Worm (Caenorhabditis elegans) whole organism, midembryonic: ENCODE results near the gene cct-3.

Source experiments
- T22C8.4 ChIP-seq: fragments of 200-800 bp; sonication (Bioruptor generic); IDR thresholded peaks from 2 replicates; pipeline ENCODE4 v1.3.6; 2022; ENCODE audit warnings: missing genetic modification characterization, missing compliant biosample characterization
- cog-1 ChIP-seq: sonication (generic microtip); optimal IDR thresholded peaks from 2 replicates; lab custom pipeline; 2016; ENCODE audit warnings: missing genetic modification characterization, missing compliant biosample characterization
- flt-1 ChIP-seq: fragments of 200-800 bp; sonication (Bioruptor generic); IDR thresholded peaks from 2 replicates; pipeline ENCODE4 v1.3.6; 2022; ENCODE audit warnings: missing genetic modification characterization, missing compliant biosample characterization
- klf-2 ChIP-seq: fragments of 200-800 bp; sonication (Bioruptor generic); conservative IDR thresholded peaks from 2 replicates; pipeline ENCODE4 v1.3.6; 2022; ENCODE audit warnings: missing genetic modification reagents, missing genetic modification characterization, missing compliant biosample characterization
- med-1 ChIP-seq: sonication (generic microtip); optimal IDR thresholded peaks from 2 replicates; lab custom pipeline; 2017; ENCODE audit warnings: missing genetic modification characterization, mild to moderate bottlenecking, missing compliant biosample characterization, antibody characterized with exemption, missing genetic modification reagents; ENCODE audit not compliant: insufficient read depth
- ref-1 ChIP-seq: fragments of 200-800 bp; sonication (Bioruptor generic); conservative IDR thresholded peaks from 2 replicates; pipeline ENCODE4 v1.3.6; 2022; ENCODE audit warnings: missing genetic modification reagents, missing genetic modification characterization, missing compliant biosample characterization
- tab-1 ChIP-seq: fragments of 200-800 bp; sonication (Bioruptor generic); IDR thresholded peaks from 2 replicates; pipeline ENCODE4 v1.3.6; 2022; ENCODE audit warnings: missing genetic modification characterization, missing compliant biosample characterization
- ztf-23 ChIP-seq: fragments of 200-800 bp; sonication (Bioruptor generic); IDR thresholded peaks from 2 replicates; pipeline ENCODE4 v1.3.6; 2022; ENCODE audit warnings: missing genetic modification reagents, missing genetic modification characterization, missing compliant biosample characterization
- ztf-29 ChIP-seq: fragments of 200-800 bp; sonication (Bioruptor generic); IDR thresholded peaks from 2 replicates; pipeline ENCODE4 v1.3.6; 2022; ENCODE audit warnings: missing genetic modification reagents, missing genetic modification characterization, missing compliant biosample characterization

The cct-3 gene

DNA sequence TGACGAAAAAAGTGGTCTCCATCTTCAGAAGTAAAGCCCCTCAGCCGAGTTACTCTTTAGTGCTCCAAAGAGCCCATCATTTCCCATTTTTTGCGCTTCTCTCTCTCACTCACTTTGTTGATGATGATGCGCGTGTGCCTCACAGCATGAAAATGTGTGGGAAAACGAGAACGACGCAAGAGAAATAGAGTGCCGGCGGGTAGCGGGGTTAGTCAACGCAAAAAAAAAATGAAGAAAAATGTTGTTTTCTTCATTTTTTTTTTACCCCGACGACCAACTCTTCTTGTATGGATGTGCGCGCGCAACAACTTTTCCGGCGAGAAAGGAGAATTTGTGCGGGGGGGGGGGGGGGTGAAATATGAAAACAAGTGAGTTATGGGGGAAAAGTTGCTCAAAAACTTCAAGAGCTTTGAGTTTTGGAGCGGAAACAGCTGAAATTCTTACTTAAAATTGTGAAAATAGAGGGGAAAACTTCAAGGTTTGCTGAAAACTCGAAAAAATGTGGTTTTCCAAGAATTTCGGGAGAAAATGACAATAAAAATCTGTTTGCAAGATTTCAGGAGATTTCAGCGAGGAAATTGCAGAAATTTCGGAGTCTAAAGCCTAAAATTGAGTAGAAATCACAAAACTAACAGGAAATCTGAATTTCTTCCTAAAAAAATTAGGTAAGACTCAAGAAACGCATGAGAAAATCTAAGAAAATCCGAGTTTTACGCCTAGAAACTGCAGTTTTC lies 35.6 kb upstream of the cct-3 start, which contains the start of gene C33C12.1:
Gene C33C12.1 (plus strand): TSS at position 684 of the 734 bp plus-strand sequence.
- TF ChIP-seq klf-2 (GFP tag; lab: Robert Waterston, UW) (no peak), cog-1 (tag; lab: Kevin White, UChicago) (no peak), ref-1 (GFP tag; lab: Robert Waterston, UW) (no peak), tab-1 (GFP tag; lab: Robert Waterston, UW) (no peak), flt-1 (GFP tag; lab: Robert Waterston, UW) (no peak)

ce11 chrII:2202147-2202546 lies 31.2 kb upstream of the cct-3 start:
- TF ChIP-seq cog-1 (tag; lab: Kevin White, UChicago): no peak
- TF ChIP-seq klf-2 (GFP tag; lab: Robert Waterston, UW): no peak
- no peak for TF ChIP-seq flt-1 (GFP tag; lab: Robert Waterston, UW)
- no peak for TF ChIP-seq T22C8.4 (GFP tag; lab: Robert Waterston, UW)
- no peak for TF ChIP-seq tab-1 (GFP tag; lab: Robert Waterston, UW)
- TF ChIP-seq ref-1 (GFP tag; lab: Robert Waterston, UW): no peak
- TF ChIP-seq ztf-29 (GFP tag; lab: Robert Waterston, UW): no peak
- no peak for TF ChIP-seq med-1 (GFP tag; lab: Kevin White, UChicago)
- TF ChIP-seq ztf-23 (GFP tag; lab: Robert Waterston, UW): no peak

ce11 chrII:2204077-2204476 lies 29.3 kb upstream of the cct-3 start, which contains the start of gene Y59C2A.2:
Y59C2A.2 (minus strand) TSS chrII:2204137.
- TF ChIP-seq ref-1 (GFP tag; lab: Robert Waterston, UW) (no peak), klf-2 (GFP tag; lab: Robert Waterston, UW) (no peak), med-1 (GFP tag; lab: Kevin White, UChicago) (no peak), tab-1 (GFP tag; lab: Robert Waterston, UW) (no peak), ztf-29 (GFP tag; lab: Robert Waterston, UW) (no peak), ztf-23 (GFP tag; lab: Robert Waterston, UW) (no peak), cog-1 (tag; lab: Kevin White, UChicago) (no peak), flt-1 (GFP tag; lab: Robert Waterston, UW) (no peak), T22C8.4 (GFP tag; lab: Robert Waterston, UW) (no peak)

DNA sequence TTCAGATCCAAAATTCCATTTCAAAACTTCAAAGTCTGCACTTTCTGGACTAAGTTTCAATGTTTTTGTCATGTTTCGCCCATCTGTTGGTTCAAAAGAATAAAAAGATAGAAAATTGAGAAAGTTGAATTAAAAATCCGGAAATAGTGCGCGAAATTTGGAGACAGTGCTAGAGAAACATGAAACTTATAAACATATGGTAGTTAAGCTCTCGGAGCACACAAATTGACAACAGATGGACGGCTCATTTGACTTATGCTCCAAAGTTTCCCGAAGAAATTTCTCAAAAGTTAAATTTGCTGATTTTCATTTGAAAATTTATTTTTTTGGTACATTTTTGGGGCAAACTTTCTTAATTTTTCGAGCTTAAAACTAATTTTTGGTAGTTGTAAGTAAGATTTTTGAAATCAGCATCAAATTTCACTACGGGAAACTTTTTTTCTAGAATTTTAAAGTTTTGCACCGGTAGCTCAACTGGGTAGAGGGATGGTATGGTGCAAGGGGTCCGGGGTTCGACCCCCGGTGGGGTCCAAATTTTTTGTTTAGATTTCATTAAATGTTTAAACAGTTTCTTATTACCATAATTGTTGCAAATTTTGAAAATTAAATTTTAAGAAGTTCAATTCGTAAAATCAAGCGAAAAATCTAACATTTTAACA lies 27.1 kb upstream of the cct-3 start:
- TF ChIP-seq T22C8.4 (GFP tag; lab: Robert Waterston, UW) (no peak), ztf-29 (GFP tag; lab: Robert Waterston, UW) (no peak), tab-1 (GFP tag; lab: Robert Waterston, UW) (no peak), flt-1 (GFP tag; lab: Robert Waterston, UW) (no peak), ztf-23 (GFP tag; lab: Robert Waterston, UW) (no peak), cog-1 (tag; lab: Kevin White, UChicago) (no peak), ref-1 (GFP tag; lab: Robert Waterston, UW) (no peak), klf-2 (GFP tag; lab: Robert Waterston, UW) (no peak), med-1 (GFP tag; lab: Kevin White, UChicago) (no peak)

ce11 chrII:2207812-2208211 lies 25.5 kb upstream of the cct-3 start, which contains the start of gene Y59C2A.1:
Y59C2A.1 (plus strand) TSS chrII:2208112.
- TF ChIP-seq ztf-23 (GFP tag; lab: Robert Waterston, UW) (no peak), flt-1 (GFP tag; lab: Robert Waterston, UW) (no peak), T22C8.4 (GFP tag; lab: Robert Waterston, UW) (no peak), cog-1 (tag; lab: Kevin White, UChicago) (no peak), ref-1 (GFP tag; lab: Robert Waterston, UW) (no peak), tab-1 (GFP tag; lab: Robert Waterston, UW) (no peak), klf-2 (GFP tag; lab: Robert Waterston, UW) (no peak), med-1 (GFP tag; lab: Kevin White, UChicago) (no peak)

- no peak for TF ChIP-seq tab-1 (GFP tag; lab: Robert Waterston, UW)
- no peak for TF ChIP-seq klf-2 (GFP tag; lab: Robert Waterston, UW)
- TF ChIP-seq ref-1 (GFP tag; lab: Robert Waterston, UW): no peak
- TF ChIP-seq ztf-29 (GFP tag; lab: Robert Waterston, UW): no peak
- no peak for TF ChIP-seq T22C8.4 (GFP tag; lab: Robert Waterston, UW)
- no peak for TF ChIP-seq flt-1 (GFP tag; lab: Robert Waterston, UW)
- no peak for TF ChIP-seq med-1 (GFP tag; lab: Kevin White, UChicago)
- no peak for TF ChIP-seq cog-1 (tag; lab: Kevin White, UChicago)
- TF ChIP-seq ztf-23 (GFP tag; lab: Robert Waterston, UW): no peak
Measured at ce11 chrII:2215512-2215911, 17.8 kb upstream of the cct-3 start.

DNA sequence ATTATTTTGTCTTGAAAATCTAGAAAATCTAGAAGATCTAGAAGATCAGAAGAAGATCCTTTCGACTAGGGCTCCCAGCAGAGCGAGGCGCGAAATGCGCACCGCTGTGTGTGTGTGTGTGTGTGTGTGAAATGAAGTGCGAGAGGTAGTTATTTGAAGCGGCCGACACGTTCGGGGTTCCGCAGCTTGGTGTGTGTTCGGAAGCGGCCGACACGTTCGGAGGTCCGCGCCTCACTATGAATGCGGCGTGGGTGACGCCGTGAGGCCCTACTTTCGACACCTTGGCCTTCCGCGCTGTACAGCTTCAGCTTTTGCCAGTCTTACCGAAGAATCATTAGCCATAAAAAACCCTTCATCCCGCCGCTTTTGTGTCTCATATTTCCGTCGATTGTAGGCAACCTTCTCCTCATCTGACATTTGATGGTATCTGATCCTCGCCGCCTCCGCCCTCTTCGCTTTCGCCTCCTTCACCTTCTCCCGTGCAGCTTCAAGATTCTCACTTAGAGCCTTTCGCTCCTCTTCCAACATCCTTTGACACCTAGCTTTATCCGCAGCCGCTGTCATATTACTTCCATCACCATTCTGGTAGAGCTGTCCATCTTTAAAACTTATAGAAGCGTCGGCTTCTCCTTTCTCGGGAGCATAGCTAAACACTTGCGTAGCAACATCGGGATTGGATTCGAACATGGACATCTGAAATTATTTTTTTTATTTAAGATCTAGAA lies 16.2 kb upstream of the cct-3 start:
- TF ChIP-seq med-1 (GFP tag; lab: Kevin White, UChicago) (no peak), flt-1 (GFP tag; lab: Robert Waterston, UW) (no peak), cog-1 (tag; lab: Kevin White, UChicago) (no peak), klf-2 (GFP tag; lab: Robert Waterston, UW) (no peak), ztf-29 (GFP tag; lab: Robert Waterston, UW) (no peak), T22C8.4 (GFP tag; lab: Robert Waterston, UW) (no peak), ref-1 (GFP tag; lab: Robert Waterston, UW) (no peak), tab-1 (GFP tag; lab: Robert Waterston, UW) (no peak), ztf-23 (GFP tag; lab: Robert Waterston, UW) (no peak)

- TF ChIP-seq T22C8.4 (GFP tag; lab: Robert Waterston, UW): peak; percentile 49; the same call in 1 of the 2 replicates
- TF ChIP-seq flt-1 (GFP tag; lab: Robert Waterston, UW): no peak
- TF ChIP-seq ref-1 (GFP tag; lab: Robert Waterston, UW): no peak
- TF ChIP-seq cog-1 (tag; lab: Kevin White, UChicago): peak; percentile 0
- TF ChIP-seq ztf-23 (GFP tag; lab: Robert Waterston, UW): peak; percentile 70; the same call in 1 of the 2 replicates
- TF ChIP-seq klf-2 (GFP tag; lab: Robert Waterston, UW): no peak
- no peak for TF ChIP-seq med-1 (GFP tag; lab: Kevin White, UChicago)
- peak; percentile 73 for TF ChIP-seq ztf-29 (GFP tag; lab: Robert Waterston, UW)
- TF ChIP-seq tab-1 (GFP tag; lab: Robert Waterston, UW): no peak
Measured at ce11 chrII:2219880-2220279, 13.5 kb upstream of the cct-3 start, which contains the start of gene Y59C2A.3. Y59C2A.3 (minus strand) TSS chrII:2219921.
